Fruit fly (Drosophila melanogaster) whole organism, embryonic: Measurements from ENCODE around the gene Agpat4.

ENCODE experiments used
- B-H2 ChIP-seq: fragments of 200-800 bp; sonication (Bioruptor generic); optimal IDR thresholded peaks from 2 replicates; lab custom pipeline; 2018; ENCODE audit warnings: missing biosample characterization, mild to moderate bottlenecking, missing genetic modification characterization
- Bteb2 ChIP-seq: fragments of 200-800 bp; sonication (Bioruptor generic); optimal IDR thresholded peaks from 2 replicates; lab custom pipeline; 2016; ENCODE audit warnings: missing biosample characterization, missing genetic modification characterization
- CG10209 ChIP-seq: fragments of 200-800 bp; sonication (Bioruptor generic); optimal IDR thresholded peaks from 3 replicates; lab custom pipeline; 2017; ENCODE audit warnings: missing biosample characterization, mild to moderate bottlenecking, missing genetic modification characterization, missing genetic modification reagents
- CG10959 ChIP-seq: fragments of 200-800 bp; sonication (Bioruptor generic); IDR thresholded peaks from 2 replicates; pipeline ENCODE4 v1.3.6; 2022; ENCODE audit warnings: missing biosample characterization, missing genetic modification characterization
- CG11456 ChIP-seq: fragments of 200-800 bp; sonication (Bioruptor generic); IDR thresholded peaks from 3 replicates; pipeline ENCODE4 v1.3.6; 2022; ENCODE audit warnings: missing biosample characterization, missing genetic modification characterization
- CG11504 ChIP-seq: fragments of 200-800 bp; sonication (Bioruptor generic); optimal IDR thresholded peaks from 3 replicates; lab custom pipeline; 2019; ENCODE audit warnings: missing biosample characterization, mild to moderate bottlenecking, missing genetic modification characterization, moderate library complexity
- CG11695 ChIP-seq: fragments of 200-800 bp; sonication (Bioruptor generic); IDR thresholded peaks from 3 replicates; pipeline ENCODE4 v1.3.6; 2022; ENCODE audit warnings: missing biosample characterization, missing genetic modification characterization
- CG12104 ChIP-seq: fragments of 200-800 bp; sonication (Bioruptor generic); optimal IDR thresholded peaks from 3 replicates; lab custom pipeline; 2016; ENCODE audit warnings: missing biosample characterization, missing genetic modification characterization
- CG17359 ChIP-seq: fragments of 200-800 bp; sonication (Bioruptor generic); optimal IDR thresholded peaks from 3 replicates; lab custom pipeline; 2018; ENCODE audit warnings: missing biosample characterization, mild to moderate bottlenecking, missing genetic modification characterization, moderate library complexity
- CG17361 ChIP-seq: fragments of 200-800 bp; sonication (Bioruptor generic); IDR thresholded peaks from 3 replicates; pipeline ENCODE4 v1.3.6; 2022; ENCODE audit warnings: missing biosample characterization, missing genetic modification characterization
- CG17385 ChIP-seq: fragments of 200-800 bp; sonication (Bioruptor generic); optimal IDR thresholded peaks from 3 replicates; lab custom pipeline; 2018; ENCODE audit warnings: missing biosample characterization, mild to moderate bottlenecking, missing genetic modification characterization
- CG18599 ChIP-seq: fragments of 200-800 bp; sonication (Bioruptor generic); optimal IDR thresholded peaks from 3 replicates; lab custom pipeline; 2017; ENCODE audit warnings: missing biosample characterization, missing genetic modification characterization, mild to moderate bottlenecking, moderate library complexity, missing genetic modification reagents
- CG2116 ChIP-seq: fragments of 200-800 bp; sonication (Bioruptor generic); optimal IDR thresholded peaks from 3 replicates; lab custom pipeline; 2018; ENCODE audit warnings: missing biosample characterization, mild to moderate bottlenecking, missing genetic modification characterization
- CG2120 ChIP-seq: fragments of 200-800 bp; sonication (Bioruptor generic); optimal IDR thresholded peaks from 3 replicates; lab custom pipeline; 2016; ENCODE audit warnings: missing biosample characterization, missing genetic modification characterization
- CG33557 ChIP-seq: fragments of 200-800 bp; sonication (Bioruptor generic); optimal IDR thresholded peaks from 2 replicates; lab custom pipeline; 2019; ENCODE audit warnings: missing biosample characterization, mild to moderate bottlenecking, missing genetic modification characterization, moderate library complexity
- CG3407 ChIP-seq: fragments of 200-800 bp; sonication (Bioruptor generic); optimal IDR thresholded peaks from 2 replicates; lab custom pipeline; 2018; ENCODE audit warnings: missing biosample characterization, mild to moderate bottlenecking, missing genetic modification characterization
- CG34224 ChIP-seq: fragments of 200-800 bp; sonication (Bioruptor generic); IDR thresholded peaks from 3 replicates; pipeline ENCODE4 v1.3.6; 2022; ENCODE audit warnings: missing biosample characterization, missing genetic modification characterization; ENCODE audit not compliant: partially characterized antibody
- CG4424 ChIP-seq: fragments of 200-800 bp; sonication (Bioruptor generic); optimal IDR thresholded peaks from 3 replicates; lab custom pipeline; 2016; ENCODE audit warnings: missing biosample characterization, missing genetic modification characterization
- CG4730 ChIP-seq: fragments of 200-800 bp; sonication (Bioruptor generic); IDR thresholded peaks from 2 replicates; pipeline ENCODE4 v1.3.6; 2022; ENCODE audit warnings: missing biosample characterization, missing genetic modification characterization
- CG4854 ChIP-seq: fragments of 200-800 bp; sonication (Bioruptor generic); optimal IDR thresholded peaks from 2 replicates; lab custom pipeline; 2016; ENCODE audit warnings: missing biosample characterization, missing genetic modification characterization, inconsistent platforms
- CG6175 ChIP-seq: fragments of 200-800 bp; sonication (Bioruptor generic); IDR thresholded peaks from 3 replicates; pipeline ENCODE4 v1.3.6; 2022; ENCODE audit warnings: missing biosample characterization, missing genetic modification characterization
- CG9215 ChIP-seq: fragments of 200-800 bp; sonication (Bioruptor generic); IDR thresholded peaks from 2 replicates; pipeline ENCODE4 v1.3.6; 2022; ENCODE audit warnings: missing biosample characterization, missing genetic modification characterization
- CoRest ChIP-seq: fragments of 200-800 bp; sonication (Bioruptor generic); optimal IDR thresholded peaks from 3 replicates; lab custom pipeline; 2018; ENCODE audit warnings: missing biosample characterization, mild to moderate bottlenecking, missing genetic modification characterization, moderate library complexity
- Dfd ChIP-seq, 2 experiments: fragments of >200 bp; optimal IDR thresholded peaks; 2 replicates each; lab custom pipeline; 2017; ENCODE audit warnings: missing biosample characterization in 2 of 2, missing genetic modification characterization in 2 of 2
- Dll ChIP-seq: fragments of 200-800 bp; sonication (Bioruptor generic); IDR thresholded peaks from 4 replicates; pipeline ENCODE4 v1.3.6; 2022; ENCODE audit warnings: missing biosample characterization, missing genetic modification characterization; ENCODE audit not compliant: partially characterized antibody
- Dref ChIP-seq: fragments of 200-800 bp; sonication (Bioruptor generic); IDR thresholded peaks from 2 replicates; pipeline ENCODE4 v1.3.6; 2022; ENCODE audit warnings: missing biosample characterization, missing genetic modification characterization
- H2.0 ChIP-seq: fragments of 200-800 bp; sonication (Bioruptor generic); IDR thresholded peaks from 2 replicates; pipeline ENCODE4 v1.3.6; 2022; ENCODE audit warnings: missing biosample characterization, missing genetic modification characterization
- HLH4C ChIP-seq: fragments of 200-800 bp; sonication (Bioruptor generic); IDR thresholded peaks from 3 replicates; pipeline ENCODE4 v1.3.6; 2022; ENCODE audit warnings: missing biosample characterization, missing genetic modification characterization; ENCODE audit not compliant: partially characterized antibody
- HLHmδ ChIP-seq: fragments of 200-800 bp; sonication (Bioruptor generic); optimal IDR thresholded peaks from 2 replicates; lab custom pipeline; 2018; ENCODE audit warnings: missing biosample characterization, mild to moderate bottlenecking, missing genetic modification characterization, moderate library complexity
- Hand ChIP-seq: fragments of 200-800 bp; sonication (Bioruptor generic); optimal IDR thresholded peaks from 2 replicates; lab custom pipeline; 2017; ENCODE audit warnings: mild to moderate bottlenecking, missing biosample characterization, missing genetic modification reagents, missing genetic modification characterization
- Hr51 ChIP-seq, 2 experiments: fragments of 200-800 bp; sonication (Bioruptor generic); optimal IDR thresholded peaks; 2 replicates in 1 of 2; 3 replicates in 1 of 2; lab custom pipeline; 2016 to 2018; ENCODE audit warnings: missing biosample characterization in 2 of 2, missing genetic modification characterization in 2 of 2, mild to moderate bottlenecking in 1 of 2, moderate library complexity in 1 of 2
- Lim3 ChIP-seq: fragments of 200-800 bp; sonication (Bioruptor generic); IDR thresholded peaks from 2 replicates; pipeline ENCODE4 v1.3.6; 2022; ENCODE audit warnings: missing biosample characterization, missing genetic modification characterization
- Sry-β ChIP-seq: fragments of 200-800 bp; sonication (Bioruptor generic); optimal IDR thresholded peaks from 2 replicates; lab custom pipeline; 2018; ENCODE audit warnings: missing biosample characterization, mild to moderate bottlenecking, missing genetic modification characterization, moderate library complexity
- Sry-δ ChIP-seq: fragments of 200-800 bp; sonication (Bioruptor generic); optimal IDR thresholded peaks from 2 replicates; lab custom pipeline; 2016; ENCODE audit warnings: missing biosample characterization, missing genetic modification characterization
- al ChIP-seq: fragments of 200-800 bp; sonication (Bioruptor generic); IDR thresholded peaks from 2 replicates; pipeline ENCODE4 v1.3.6; 2022; ENCODE audit warnings: missing biosample characterization, missing genetic modification characterization
- chm ChIP-seq: fragments of 200-800 bp; sonication (Bioruptor generic); IDR thresholded peaks from 2 replicates; pipeline ENCODE4 v1.3.6; 2022; ENCODE audit warnings: missing biosample characterization, missing genetic modification characterization
- chn ChIP-seq: fragments of 200-800 bp; sonication (Bioruptor generic); optimal IDR thresholded peaks from 2 replicates; lab custom pipeline; 2016; ENCODE audit warnings: missing biosample characterization, missing genetic modification characterization
- crol ChIP-seq: fragments of 200-800 bp; sonication (Bioruptor generic); IDR thresholded peaks from 2 replicates; pipeline ENCODE4 v1.3.6; 2022; ENCODE audit warnings: missing biosample characterization, missing genetic modification characterization
- cwo ChIP-seq: fragments of 200-800 bp; sonication (Bioruptor generic); optimal IDR thresholded peaks from 3 replicates; lab custom pipeline; 2017; ENCODE audit warnings: missing biosample characterization, missing genetic modification characterization, mild to moderate bottlenecking, moderate library complexity, missing genetic modification reagents
- eyg ChIP-seq: fragments of 200-800 bp; sonication (Bioruptor generic); optimal IDR thresholded peaks from 3 replicates; lab custom pipeline; 2016; ENCODE audit warnings: missing biosample characterization, missing genetic modification characterization
- fd96Cb ChIP-seq: fragments of 200-800 bp; sonication (Bioruptor generic); optimal IDR thresholded peaks from 2 replicates; lab custom pipeline; 2018; ENCODE audit warnings: missing biosample characterization, mild to moderate bottlenecking, missing genetic modification characterization, moderate library complexity
- her ChIP-seq: fragments of 200-800 bp; sonication (Bioruptor generic); optimal IDR thresholded peaks from 2 replicates; lab custom pipeline; 2016; ENCODE audit warnings: missing biosample characterization, missing genetic modification characterization
- lmd ChIP-seq: fragments of 200-800 bp; sonication (Bioruptor generic); IDR thresholded peaks from 2 replicates; pipeline ENCODE4 v1.3.6; 2022; ENCODE audit warnings: missing biosample characterization, missing genetic modification characterization
- lov ChIP-seq, 2 experiments: fragments of 200-800 bp in 1 of 2; fragments of >200 bp in 1 of 2; sonication (Bioruptor generic) in 1 of 2; IDR thresholded peaks in 1 of 2; optimal IDR thresholded peaks in 1 of 2; 2 replicates in 1 of 2; 3 replicates in 1 of 2; pipeline versions ENCODE4 v1.3.6 to Lab custom; 2017 to 2022; ENCODE audit warnings: missing biosample characterization in 1 of 2, missing genetic modification characterization in 1 of 2
- pb ChIP-seq: fragments of 200-800 bp; sonication (Bioruptor generic); optimal IDR thresholded peaks from 3 replicates; lab custom pipeline; 2016; ENCODE audit warnings: missing biosample characterization, missing genetic modification characterization
- peb ChIP-seq: fragments of 200-800 bp; sonication (Bioruptor generic); IDR thresholded peaks from 2 replicates; pipeline ENCODE4 v1.3.6; 2022; ENCODE audit warnings: missing biosample characterization, missing genetic modification characterization
- sens ChIP-seq: fragments of 200-800 bp; sonication (Bioruptor generic); peaks from one replicate; lab custom pipeline; 2016; ENCODE audit warnings: missing biosample characterization, missing genetic modification characterization
- unpg ChIP-seq: fragments of 200-800 bp; sonication (Bioruptor generic); optimal IDR thresholded peaks from 3 replicates; lab custom pipeline; 2018; ENCODE audit warnings: missing biosample characterization, mild to moderate bottlenecking, missing genetic modification characterization, moderate library complexity
- zen2 ChIP-seq: fragments of 200-800 bp; sonication (Bioruptor generic); IDR thresholded peaks from 3 replicates; pipeline ENCODE4 v1.3.6; 2022; ENCODE audit warnings: missing biosample characterization, missing genetic modification characterization; ENCODE audit not compliant: partially characterized antibody

Agpat4 gene

dm6 chr3L:16392874-16393273 lies 11.5 kb upstream of the Agpat4 start (continued):
- TF ChIP-seq CG12104 (GFP tag; lab: Kevin White, UChicago) (no peak), pb (GFP tag; lab: Kevin White, UChicago) (no peak), unpg (peak; percentile 20), Dref (no peak), Hand (GFP tag; lab: Kevin White, UChicago) (no peak), CG34224 (GFP tag; lab: Robert Waterston, UW) (no peak), eyg (GFP tag; lab: Kevin White, UChicago) (no peak), lmd (GFP tag; lab: Robert Waterston, UW) (0 out of 2 replicates have a peak, but pooled peaks have one; percentile 24), chm (GFP tag; lab: Robert Waterston, UW) (no peak), CG3407 (no peak), B-H2 (GFP tag; lab: Kevin White, UChicago) (no peak), al (GFP tag; lab: Robert Waterston, UW) (no peak), CoRest (tag; lab: Kevin White, UChicago) (peak; percentile 16), Sry-δ (GFP tag; lab: Kevin White, UChicago) (no peak), H2.0 (GFP tag; lab: Robert Waterston, UW) (no peak), Hr51 (GFP tag; optimal IDR thresholded peaks at IDR 0.05; lab: Kevin White, UChicago) (peak in 1 of 2 experiments; percentile 30), CG17359 (tag; lab: Kevin White, UChicago) (no peak), CG17361 (peak; percentile 61; the same call in 2 of the 3 replicates), fd96Cb (peak; percentile 12), CG17385 (peak; percentile 13), CG9215 (GFP tag; lab: Robert Waterston, UW) (no peak), CG4424 (GFP tag; lab: Kevin White, UChicago) (no peak), CG2116 (GFP tag; lab: Kevin White, UChicago) (no peak)

- no peak for TF ChIP-seq CG6175 (GFP tag; lab: Robert Waterston, UW)
- no peak for TF ChIP-seq CG10209 (GFP tag; lab: Kevin White, UChicago)
- TF ChIP-seq cwo (GFP tag; lab: Kevin White, UChicago) = no peak
- no peak for TF ChIP-seq CG33557 (GFP tag; lab: Kevin White, UChicago)
- TF ChIP-seq chn = no peak
- no peak for TF ChIP-seq Dll (GFP tag; lab: Robert Waterston, UW)
- no peak for TF ChIP-seq CG4854 (GFP tag; lab: Kevin White, UChicago)
- 0 out of 3 replicates have a peak, but pooled peaks have one; percentile 4 for TF ChIP-seq CG11456 (GFP tag; lab: Robert Waterston, UW)
- no peak for TF ChIP-seq CG11695
- TF ChIP-seq peb (GFP tag; lab: Robert Waterston, UW) = no peak
- TF ChIP-seq HLH4C (GFP tag; lab: Robert Waterston, UW) = 0 out of 3 replicates have a peak, but pooled peaks have one; percentile 8
- TF ChIP-seq CG2120 (GFP tag; lab: Kevin White, UChicago) = no peak
- no peak for TF ChIP-seq Dfd (GFP tag; optimal IDR thresholded peaks at IDR 0.05; lab: Kevin White, UChicago)
- TF ChIP-seq crol (GFP tag; lab: Robert Waterston, UW) = peak; percentile 63; the same call in 1 of the 2 replicates
- TF ChIP-seq zen2 (GFP tag; lab: Robert Waterston, UW) = no peak
- TF ChIP-seq Bteb2 (GFP tag; lab: Kevin White, UChicago) = no peak
- no peak for TF ChIP-seq CG18599 (GFP tag; lab: Kevin White, UChicago)
- TF ChIP-seq CG11504 = no peak
- no peak for TF ChIP-seq Lim3 (GFP tag; lab: Robert Waterston, UW)
- TF ChIP-seq her (GFP tag; lab: Kevin White, UChicago) = no peak
- TF ChIP-seq CG4730 (GFP tag; lab: Robert Waterston, UW) = no peak
- no peak for TF ChIP-seq CG10959 (GFP tag; lab: Robert Waterston, UW)
- no peak for TF ChIP-seq unpg
- TF ChIP-seq lov (optimal IDR thresholded peaks at IDR 0.05; lab: Kevin White, UChicago) = no peak
- TF ChIP-seq lov (GFP tag; IDR thresholded peaks at IDR 0.05; lab: Robert Waterston, UW) = no peak
- no peak for TF ChIP-seq HLHmδ (GFP tag; lab: Kevin White, UChicago)
- TF ChIP-seq sens (GFP tag; lab: Kevin White, UChicago) = no peak
- TF ChIP-seq Sry-β (GFP tag; lab: Kevin White, UChicago) = no peak
- no peak for TF ChIP-seq CG4424 (GFP tag; lab: Kevin White, UChicago)
Observed at dm6 chr3L:16392203-16392800, 10.9 kb upstream of the Agpat4 start.
